Worm (Caenorhabditis elegans) whole organism, L4 larva: ENCODE results near the gene mogs-1.
"Not testable (repeated sequence)": the region's sequence is repeated elsewhere in the genome, so short reads cannot be mapped to it uniquely, and the experiment has no call there.

ENCODE experiments used
- Y105C5A.15 ChIP-seq: fragments of 200-800 bp; sonication (Bioruptor generic); IDR thresholded peaks from 2 replicates; pipeline ENCODE4 v1.3.6; 2022; ENCODE audit warnings: missing genetic modification characterization, missing compliant biosample characterization
- dmd-9 ChIP-seq: fragments of 200-800 bp; sonication (Bioruptor generic); IDR thresholded peaks from 2 replicates; pipeline ENCODE4 v1.3.6; 2022; ENCODE audit warnings: missing genetic modification reagents, missing genetic modification characterization, missing compliant biosample characterization
- egl-27 ChIP-seq: sonication (generic microtip); optimal IDR thresholded peaks from 3 replicates; lab custom pipeline; 2017; ENCODE audit warnings: missing biosample characterization, missing genetic modification reagents, missing genetic modification characterization
- nhr-10 ChIP-seq: fragments of 150-350 bp; optimal IDR thresholded peaks from 2 replicates; lab custom pipeline; 2014; ENCODE audit warnings: missing biosample characterization, missing genetic modification characterization
- saeg-2 ChIP-seq: fragments of 200-800 bp; sonication (Bioruptor generic); IDR thresholded peaks from 2 replicates; pipeline ENCODE4 v1.3.6; 2022; ENCODE audit warnings: missing genetic modification reagents, missing genetic modification characterization, missing compliant biosample characterization

- TF ChIP-seq egl-27; Y105C5A.15 (GFP tag; lab: Robert Waterston, UW); dmd-9 (GFP tag; lab: Robert Waterston, UW); saeg-2; nhr-10 (tag; lab: Kevin White, UChicago): not testable (repeated sequence)
Observed at ce11 chrIV:11070895-11071294, 49.2 kb upstream of the mogs-1 start.
